Fruit fly (Drosophila melanogaster) whole organism, prepupa: ENCODE data around the gene CG32302.

ENCODE experiments used
- CG10631 ChIP-seq: fragments of 200-800 bp; sonication (Bioruptor generic); optimal IDR thresholded peaks from 2 replicates; lab custom pipeline; 2016; ENCODE audit warnings: missing biosample characterization, missing genetic modification characterization
- CG11294 ChIP-seq: fragments of 200-800 bp; sonication (Bioruptor generic); IDR thresholded peaks from 2 replicates; pipeline ENCODE4 v1.3.6; 2022; ENCODE audit warnings: missing biosample characterization, missing genetic modification characterization
- CG11902 ChIP-seq: fragments of 200-800 bp; sonication (Bioruptor generic); optimal IDR thresholded peaks from 3 replicates; lab custom pipeline; 2016; ENCODE audit warnings: missing biosample characterization, missing genetic modification characterization
- CG15336 ChIP-seq: fragments of 200-800 bp; sonication (Bioruptor generic); IDR thresholded peaks from 2 replicates; pipeline ENCODE4 v1.3.6; 2022; ENCODE audit warnings: missing biosample characterization, missing genetic modification characterization
- CG16779 ChIP-seq: fragments of 200-800 bp; sonication (Bioruptor generic); optimal IDR thresholded peaks from 3 replicates; lab custom pipeline; 2017; ENCODE audit warnings: missing biosample characterization, mild to moderate bottlenecking, missing genetic modification characterization
- CG31627 ChIP-seq: fragments of 200-800 bp; sonication (Bioruptor generic); optimal IDR thresholded peaks from 3 replicates; lab custom pipeline; 2016; ENCODE audit warnings: missing biosample characterization, missing genetic modification characterization
- CG32006 ChIP-seq: fragments of 200-800 bp; sonication (Bioruptor generic); optimal IDR thresholded peaks from 3 replicates; lab custom pipeline; 2017; ENCODE audit warnings: missing biosample characterization, mild to moderate bottlenecking, missing genetic modification characterization
- CG34406 ChIP-seq: fragments of 200-800 bp; sonication (Bioruptor generic); optimal IDR thresholded peaks from 3 replicates; lab custom pipeline; 2016; ENCODE audit warnings: missing biosample characterization, missing genetic modification characterization
- CG6163 ChIP-seq: fragments of 200-800 bp; sonication (Bioruptor generic); IDR thresholded peaks from 3 replicates; pipeline ENCODE4 v1.3.6; 2022; ENCODE audit warnings: missing biosample characterization, missing genetic modification characterization
- CG6792 ChIP-seq: fragments of 200-800 bp; sonication (Bioruptor generic); optimal IDR thresholded peaks from 3 replicates; lab custom pipeline; 2016; ENCODE audit warnings: missing biosample characterization, missing genetic modification characterization
- CG7368 ChIP-seq: fragments of 200-800 bp; sonication (Bioruptor generic); optimal IDR thresholded peaks from 3 replicates; lab custom pipeline; 2016; ENCODE audit warnings: missing biosample characterization, missing genetic modification characterization
- CG8119 ChIP-seq: fragments of 200-800 bp; sonication (Bioruptor generic); IDR thresholded peaks from 3 replicates; pipeline ENCODE4 v1.3.6; 2022; ENCODE audit warnings: missing biosample characterization, missing genetic modification characterization
- CG8319 ChIP-seq: fragments of 200-800 bp; sonication (Bioruptor generic); optimal IDR thresholded peaks from 3 replicates; lab custom pipeline; 2016; ENCODE audit warnings: missing biosample characterization, missing genetic modification characterization
- CG8632 ChIP-seq: fragments of 200-800 bp; sonication (Bioruptor generic); optimal IDR thresholded peaks from 3 replicates; lab custom pipeline; 2016; ENCODE audit warnings: missing biosample characterization, missing genetic modification characterization
- CG9139 ChIP-seq: fragments of 200-800 bp; sonication (Bioruptor generic); optimal IDR thresholded peaks from 3 replicates; lab custom pipeline; 2017; ENCODE audit warnings: missing biosample characterization, mild to moderate bottlenecking, missing genetic modification characterization
- Eip75B ChIP-seq: fragments of 200-800 bp; sonication (Bioruptor generic); optimal IDR thresholded peaks from 3 replicates; lab custom pipeline; 2016; ENCODE audit warnings: missing biosample characterization, missing genetic modification characterization
- Eip78C ChIP-seq: fragments of 200-800 bp; sonication (Bioruptor generic); peaks from one replicate; lab custom pipeline; 2016; ENCODE audit warnings: missing biosample characterization, missing genetic modification characterization
- Ets21C ChIP-seq: fragments of 200-800 bp; sonication (Bioruptor generic); optimal IDR thresholded peaks from 3 replicates; lab custom pipeline; 2016; ENCODE audit warnings: missing biosample characterization, missing genetic modification characterization
- Ets96B ChIP-seq: fragments of 200-800 bp; optimal IDR thresholded peaks from 2 replicates; lab custom pipeline; 2019; ENCODE audit warnings: missing biosample characterization, mild to moderate bottlenecking, missing genetic modification characterization, moderate library complexity
- Gug ChIP-seq: fragments of 200-800 bp; sonication (Bioruptor generic); IDR thresholded peaks from 2 replicates; pipeline ENCODE4 v1.3.6; 2022; ENCODE audit warnings: missing biosample characterization, missing genetic modification characterization
- Hr38 ChIP-seq: sonication (Bioruptor generic); optimal IDR thresholded peaks from 2 replicates; lab custom pipeline; 2016; ENCODE audit warnings: missing biosample characterization, missing genetic modification characterization
- Lpt ChIP-seq: fragments of 200-800 bp; sonication (Bioruptor generic); optimal IDR thresholded peaks from 3 replicates; lab custom pipeline; 2016; ENCODE audit warnings: missing biosample characterization, missing genetic modification characterization
- OdsH ChIP-seq: fragments of 200-800 bp; sonication (Bioruptor generic); optimal IDR thresholded peaks from 3 replicates; lab custom pipeline; 2016; ENCODE audit warnings: missing biosample characterization, missing genetic modification characterization
- Smox ChIP-seq: fragments of 200-800 bp; sonication (Bioruptor generic); optimal IDR thresholded peaks from 3 replicates; lab custom pipeline; 2016; ENCODE audit warnings: missing biosample characterization, missing genetic modification characterization
- Sox102F ChIP-seq: fragments of 200-800 bp; sonication (Bioruptor generic); optimal IDR thresholded peaks from 2 replicates; lab custom pipeline; 2016; ENCODE audit warnings: missing biosample characterization, mild to moderate bottlenecking, missing genetic modification characterization
- Sox14 ChIP-seq: fragments of 200-800 bp; sonication (Bioruptor generic); optimal IDR thresholded peaks from 3 replicates; lab custom pipeline; 2016; ENCODE audit warnings: missing biosample characterization, missing genetic modification characterization
- dsx ChIP-seq: fragments of 200-800 bp; optimal IDR thresholded peaks from 3 replicates; lab custom pipeline; 2019; ENCODE audit warnings: missing biosample characterization, mild to moderate bottlenecking, missing genetic modification characterization, moderate library complexity; ENCODE audit not compliant: poor library complexity, severe bottlenecking
- eg ChIP-seq: fragments of 200-800 bp; sonication (Bioruptor generic); IDR thresholded peaks from 3 replicates; pipeline ENCODE4 v1.3.6; 2022; ENCODE audit warnings: missing biosample characterization, missing genetic modification characterization
- fkh ChIP-seq: fragments of 200-800 bp; sonication (Bioruptor generic); optimal IDR thresholded peaks from 3 replicates; lab custom pipeline; 2017; ENCODE audit warnings: missing biosample characterization, mild to moderate bottlenecking, missing genetic modification characterization, moderate library complexity
- pdm3 ChIP-seq: fragments of 200-800 bp; sonication (Bioruptor generic); optimal IDR thresholded peaks from 3 replicates; lab custom pipeline; 2016; ENCODE audit warnings: missing biosample characterization, missing genetic modification characterization
- salr ChIP-seq, 2 experiments: fragments of 200-800 bp; sonication (Bioruptor generic); optimal IDR thresholded peaks; 3 replicates each; lab custom pipeline; 2016 to 2018; ENCODE audit warnings: missing biosample characterization in 2 of 2, missing genetic modification characterization in 2 of 2, mild to moderate bottlenecking in 1 of 2
- svp ChIP-seq: fragments of 200-800 bp; sonication (Bioruptor generic); peaks from one replicate; lab custom pipeline; 2016; ENCODE audit warnings: missing biosample characterization, missing genetic modification characterization
- vri ChIP-seq: fragments of 200-800 bp; sonication (Bioruptor generic); optimal IDR thresholded peaks from 3 replicates; lab custom pipeline; 2016; ENCODE audit warnings: missing biosample characterization, mild to moderate bottlenecking, missing genetic modification characterization

CG32302 gene

DNA sequence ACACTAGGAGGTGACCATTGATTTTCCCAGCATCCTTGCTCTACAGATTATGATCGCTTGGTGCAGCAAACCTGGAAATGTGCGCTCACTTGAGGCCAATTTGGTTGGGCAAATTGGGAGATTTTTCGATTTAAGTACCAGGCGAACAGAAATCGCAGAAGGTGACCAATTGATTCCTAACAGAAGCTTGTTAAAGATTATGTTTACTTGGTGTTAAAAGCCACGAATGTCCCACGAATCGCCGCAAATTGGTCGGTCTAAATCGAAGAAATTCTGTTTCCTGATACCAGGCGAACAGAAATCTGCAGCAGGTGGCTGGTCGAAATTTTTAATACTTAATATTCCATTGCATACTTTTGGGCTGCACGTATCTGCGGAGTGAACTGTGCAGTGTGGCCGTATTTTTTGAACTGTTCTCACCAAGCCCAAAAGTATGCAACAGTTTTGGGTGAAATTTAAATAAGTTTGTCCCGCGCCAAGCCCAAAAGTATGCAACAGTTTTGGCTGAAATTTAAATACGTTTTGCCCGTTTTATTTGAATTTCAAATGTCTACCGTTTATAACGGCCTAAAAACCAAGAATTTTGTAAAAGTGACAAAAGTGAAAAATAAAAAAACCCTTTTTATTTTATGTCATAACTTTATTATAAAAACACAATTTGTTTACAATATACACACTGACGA, 24.6 kb upstream of the CG32302 start, which contains the start of gene CG32301:
Gene CG32301 (plus strand): TSS at position 633 of the 683 bp plus-strand sequence.
- TF ChIP-seq CG15336 (0 out of 2 replicates have a peak, but pooled peaks have one; percentile 13), CG8319 (GFP tag; lab: Kevin White, UChicago) (peak; percentile 8), Hr38 (no peak)

DNA sequence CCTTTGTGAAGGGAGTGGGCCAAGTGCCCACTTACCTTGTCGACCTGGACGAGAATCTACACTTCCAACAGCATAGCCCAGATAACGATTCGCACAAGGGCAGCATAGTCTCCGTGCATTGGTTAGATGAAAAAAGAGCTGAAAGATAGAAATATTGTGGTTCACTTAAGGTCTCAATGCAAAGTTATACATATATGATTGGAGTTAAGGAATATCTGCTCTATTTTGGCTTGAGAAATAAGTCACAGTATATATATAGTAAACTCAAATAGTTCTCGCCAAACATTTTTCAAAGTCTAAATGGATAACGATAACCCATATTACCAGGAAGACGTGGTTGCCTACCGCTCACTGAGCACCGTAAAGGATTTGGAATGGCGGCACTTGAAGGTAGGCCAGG, 20.3 kb upstream of the CG32302 start, which contains the start of gene CG32305:
Gene CG32305 (plus strand): TSS at position 301 of the 400 bp plus-strand sequence.
- TF ChIP-seq OdsH (GFP tag; lab: Kevin White, UChicago) (no peak), vri (GFP tag; lab: Kevin White, UChicago) (no peak), Eip75B (no peak), Hr38 (no peak), Sox14 (GFP tag; lab: Kevin White, UChicago) (no peak), dsx (no peak), Lpt (no peak), salr (GFP tag; optimal IDR thresholded peaks at IDR 0.05; lab: Kevin White, UChicago) (no peak), Gug (GFP tag; lab: Robert Waterston, UW) (no peak), CG6163 (GFP tag; lab: Robert Waterston, UW) (no peak), CG11294 (GFP tag; lab: Robert Waterston, UW) (no peak), Sox102F (GFP tag; lab: Kevin White, UChicago) (no peak), CG7368 (GFP tag; lab: Kevin White, UChicago) (no peak), CG6792 (no peak)

DNA sequence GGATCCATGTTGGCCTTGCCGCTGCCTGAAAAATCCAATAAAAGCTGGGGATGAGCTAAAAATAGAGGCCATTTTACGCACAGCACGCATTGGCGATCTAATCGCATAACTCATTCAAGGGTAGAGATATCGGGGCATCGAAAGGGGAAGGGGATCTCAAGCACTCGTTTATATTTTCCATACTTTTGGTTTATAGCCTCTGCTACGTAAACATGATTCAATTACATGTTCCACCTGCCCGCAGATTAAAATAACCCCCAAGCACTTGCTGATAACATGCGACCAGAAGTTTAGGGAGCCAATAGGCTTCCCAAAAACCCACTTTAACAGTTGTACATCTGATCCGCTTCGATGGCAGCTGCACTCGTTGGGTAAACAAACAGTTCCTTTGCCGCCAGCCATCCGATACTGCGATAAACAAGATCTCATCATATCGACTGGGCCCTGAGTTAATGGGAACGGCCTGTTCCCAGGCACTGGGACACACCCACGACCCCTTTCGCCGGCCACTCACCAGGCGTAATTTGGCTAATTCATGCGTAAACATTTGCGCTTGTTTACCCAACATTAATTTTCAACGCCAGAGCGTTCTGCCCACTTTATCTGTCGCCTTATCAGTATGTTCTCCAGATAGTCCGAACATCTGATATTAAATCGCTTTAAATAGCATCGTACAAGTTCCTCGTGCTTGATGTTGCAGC, 14.5 kb upstream of the CG32302 start:
- TF ChIP-seq CG10631 (GFP tag; lab: Kevin White, UChicago): no peak
- peak; percentile 81 for TF ChIP-seq fkh (GFP tag; lab: Kevin White, UChicago)
- TF ChIP-seq Smox: no peak
- TF ChIP-seq Eip78C (GFP tag; lab: Kevin White, UChicago): no peak

DNA sequence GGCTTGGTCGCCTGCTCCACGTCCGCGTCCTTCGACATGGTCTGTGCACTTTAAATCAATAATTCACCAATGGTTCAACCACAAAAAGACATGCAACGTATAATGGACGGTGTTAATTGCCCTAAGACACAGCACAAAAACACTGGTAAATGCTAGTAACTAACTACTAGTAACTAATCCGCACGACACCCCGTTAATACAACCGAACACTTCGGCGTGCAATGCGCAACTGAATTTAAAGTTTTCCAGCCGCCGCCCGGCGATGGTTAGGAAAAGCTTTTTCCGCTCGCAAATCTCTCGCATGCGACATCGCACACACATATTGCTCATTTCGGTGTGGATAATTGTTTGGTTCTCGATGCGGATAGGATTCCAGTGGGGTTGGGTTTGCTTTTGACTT, 12.8 kb upstream of the CG32302 start:
- no peak for TF ChIP-seq Lpt
- no peak for TF ChIP-seq dsx
- TF ChIP-seq pdm3 (GFP tag; lab: Kevin White, UChicago): no peak
- TF ChIP-seq eg (GFP tag; lab: Robert Waterston, UW): peak; percentile 51; the same call in 2 of the 3 replicates
- TF ChIP-seq CG11902 (GFP tag; lab: Kevin White, UChicago): no peak
- TF ChIP-seq CG8119 (GFP tag; lab: Robert Waterston, UW): peak; percentile 11; the same call in 1 of the 3 replicates
- no peak for TF ChIP-seq Ets96B (tag; lab: Kevin White, UChicago)
- peak; percentile 20; the same call in 1 of the 2 replicates for TF ChIP-seq CG15336

DNA sequence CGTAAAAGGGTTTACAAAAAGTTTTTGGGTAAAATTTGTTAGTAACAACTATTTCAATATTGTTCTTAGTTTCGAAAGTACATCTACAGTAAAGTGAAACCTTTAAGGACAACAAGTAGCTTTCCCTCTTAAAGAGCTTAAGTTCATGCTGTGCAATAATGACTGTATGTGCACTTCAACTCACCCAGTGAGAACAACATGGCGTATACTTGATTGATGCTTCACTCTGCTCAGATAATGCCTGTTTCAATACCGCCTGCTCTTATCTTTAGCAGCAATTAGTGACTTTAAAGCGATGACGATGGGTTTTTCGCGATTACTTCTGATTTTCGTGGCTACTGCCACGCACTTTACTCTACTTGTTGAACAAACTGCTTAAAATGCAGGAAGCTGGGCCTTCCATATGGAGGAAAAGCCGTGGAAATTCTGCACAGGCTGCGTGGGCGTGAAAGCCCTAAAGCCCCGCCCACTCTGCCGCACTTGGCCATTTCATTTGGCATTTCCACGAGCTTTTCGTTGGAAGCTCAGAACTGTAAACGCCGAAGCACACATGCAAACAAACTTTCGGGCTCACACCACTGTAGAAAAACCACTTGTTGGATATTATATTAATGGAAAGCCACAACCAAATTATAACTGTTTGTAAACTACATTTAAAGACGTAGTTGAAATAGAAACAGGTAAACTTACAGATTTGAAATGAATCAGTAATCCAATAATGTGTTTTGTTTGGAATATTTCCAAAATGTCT, 12.0 kb upstream of the CG32302 start:
- TF ChIP-seq CG11294 (GFP tag; lab: Robert Waterston, UW) (no peak), CG9139 (GFP tag; lab: Kevin White, UChicago) (no peak), Ets21C (GFP tag; lab: Kevin White, UChicago) (no peak), Eip75B (no peak), Eip78C (GFP tag; lab: Kevin White, UChicago) (peak; percentile 64), CG6163 (GFP tag; lab: Robert Waterston, UW) (0 out of 3 replicates have a peak, but pooled peaks have one; percentile 6), OdsH (GFP tag; lab: Kevin White, UChicago) (no peak), CG16779 (tag; lab: Kevin White, UChicago) (no peak), CG31627 (GFP tag; lab: Kevin White, UChicago) (no peak), CG34406 (GFP tag; lab: Kevin White, UChicago) (no peak), svp (GFP tag; lab: Kevin White, UChicago) (peak; percentile 80), CG8632 (GFP tag; lab: Kevin White, UChicago) (no peak), CG32006 (GFP tag; lab: Kevin White, UChicago) (peak; percentile 46)
- TF ChIP-seq, all 60 proteins: peak for 4
